Worm (Caenorhabditis elegans): ENCODE results near the gene str-140.

DNA sequence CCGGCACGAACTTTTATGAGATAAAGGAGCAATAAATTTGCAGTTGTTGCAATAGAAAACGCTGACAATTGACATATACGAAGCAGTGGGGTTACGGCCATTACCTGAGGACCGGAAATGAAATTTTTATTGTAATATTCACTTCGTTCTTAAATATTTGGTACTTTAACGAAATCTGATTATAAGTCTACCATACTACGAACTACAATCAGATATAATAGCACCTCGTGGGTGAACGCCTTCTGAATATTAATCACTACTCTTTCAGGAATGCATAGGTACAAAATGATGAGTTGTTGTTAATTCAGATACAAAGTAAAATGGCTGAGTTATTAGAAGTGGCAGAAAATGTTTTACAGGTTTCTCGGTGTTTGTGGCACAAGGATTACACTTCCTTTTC lies 24.7 kb upstream of the str-140 start, which contains the start of gene str-129:
- TF ChIP-seq tbx-11 (GFP tag; IDR thresholded peaks at IDR 0.05), result no peak
- TF ChIP-seq ets-7 (tag; optimal IDR thresholded peaks at IDR 0.05), result no peak
- TF ChIP-seq pes-1 (GFP tag; IDR thresholded peaks at IDR 0.05), result no peak
- TF ChIP-seq ama-1 (optimal IDR thresholded peaks at IDR 0.05), result no peak
- TF ChIP-seq flt-1 (GFP tag; IDR thresholded peaks at IDR 0.05), result no peak
- no peak for TF ChIP-seq B0310.2 (tag; optimal IDR thresholded peaks at IDR 0.05)
- TF ChIP-seq scrt-1 (GFP tag; IDR thresholded peaks at IDR 0.05), result no peak
- TF ChIP-seq tra-4 (tag; optimal IDR thresholded peaks at IDR 0.05), result no peak
- no peak for TF ChIP-seq ceh-36 (tag; optimal IDR thresholded peaks at IDR 0.05)
- no peak for TF ChIP-seq hnd-1 (tag; optimal IDR thresholded peaks at IDR 0.05)
- TF ChIP-seq ceh-13 (GFP tag; optimal IDR thresholded peaks at IDR 0.05), result no peak
- TF ChIP-seq aly-1 (tag; optimal IDR thresholded peaks at IDR 0.05), result no peak
- TF ChIP-seq tbx-37 (GFP tag; conservative IDR thresholded peaks at IDR 0.05), result no peak
- TF ChIP-seq sea-1 (GFP tag; conservative IDR thresholded peaks at IDR 0.05), result no peak
